Fruit fly (Drosophila melanogaster) whole organism, embryonic: ENCODE measurements at regions not wholly inside any gene's neighbourhood (a gene's known extent, or its start where the extent isn't known, plus 50 kb on each side); places are given as distances from the start of the nearest gene placed in this dataset.

Experiments
- CG11504 ChIP-seq: fragments of 200-800 bp; sonication (Bioruptor generic); optimal IDR thresholded peaks from 3 replicates; lab custom pipeline; 2019; ENCODE audit warnings: missing biosample characterization, mild to moderate bottlenecking, missing genetic modification characterization, moderate library complexity
- CG14965 ChIP-seq: fragments of 200-800 bp; sonication (Bioruptor generic); optimal IDR thresholded peaks from 2 replicates; lab custom pipeline; 2016; ENCODE audit warnings: missing biosample characterization, missing genetic modification characterization, borderline replicate concordance
- CG17385 ChIP-seq: fragments of 200-800 bp; sonication (Bioruptor generic); optimal IDR thresholded peaks from 3 replicates; lab custom pipeline; 2018; ENCODE audit warnings: missing biosample characterization, mild to moderate bottlenecking, missing genetic modification characterization
- CG17612 ChIP-seq: fragments of 200-800 bp; sonication (Bioruptor generic); IDR thresholded peaks from 2 replicates; pipeline ENCODE4 v1.3.6; 2022; ENCODE audit warnings: missing biosample characterization, missing genetic modification characterization
- CG2712 ChIP-seq: fragments of 200-800 bp; optimal IDR thresholded peaks from 3 replicates; lab custom pipeline; 2019; ENCODE audit warnings: missing biosample characterization, mild to moderate bottlenecking, missing genetic modification characterization, moderate library complexity
- CG34422 ChIP-seq: fragments of 200-800 bp; sonication (Bioruptor generic); IDR thresholded peaks from 3 replicates; pipeline ENCODE4 v1.3.6; 2022; ENCODE audit warnings: missing biosample characterization, missing genetic modification characterization
- CG4282 ChIP-seq: fragments of 200-800 bp; sonication (Bioruptor generic); optimal IDR thresholded peaks from 2 replicates; lab custom pipeline; 2016; ENCODE audit warnings: missing biosample characterization, missing genetic modification characterization
- CG4360 ChIP-seq: fragments of 200-800 bp; sonication (Bioruptor generic); IDR thresholded peaks from 2 replicates; pipeline ENCODE4 v1.3.6; 2022; ENCODE audit warnings: missing biosample characterization, missing genetic modification characterization
- CG4404 ChIP-seq: fragments of 200-800 bp; sonication (Bioruptor generic); IDR thresholded peaks from 2 replicates; pipeline ENCODE4 v1.3.6; 2022; ENCODE audit warnings: missing biosample characterization, missing genetic modification characterization
- CG6254 ChIP-seq: fragments of 200-800 bp; sonication (Bioruptor generic); optimal IDR thresholded peaks from 3 replicates; lab custom pipeline; 2017; ENCODE audit warnings: mild to moderate bottlenecking, missing biosample characterization, missing genetic modification reagents, missing genetic modification characterization
- CG7372 ChIP-seq: fragments of 200-800 bp; sonication (Bioruptor generic); IDR thresholded peaks from 2 replicates; pipeline ENCODE4 v1.3.6; 2022; ENCODE audit warnings: missing biosample characterization, missing genetic modification characterization
- CG7839 ChIP-seq: fragments of 200-800 bp; sonication (Bioruptor generic); optimal IDR thresholded peaks from 3 replicates; lab custom pipeline; 2018; ENCODE audit warnings: missing biosample characterization, mild to moderate bottlenecking, missing genetic modification characterization, moderate library complexity
- CG8359 ChIP-seq: fragments of 200-800 bp; sonication (Bioruptor generic); optimal IDR thresholded peaks from 2 replicates; lab custom pipeline; 2017; ENCODE audit warnings: missing biosample characterization, mild to moderate bottlenecking, missing genetic modification characterization, borderline replicate concordance
- CG9609 ChIP-seq: fragments of 200-800 bp; sonication (Bioruptor generic); optimal IDR thresholded peaks from 3 replicates; lab custom pipeline; 2016; ENCODE audit warnings: missing biosample characterization, missing genetic modification characterization
- D19A ChIP-seq: fragments of 200-800 bp; optimal IDR thresholded peaks from 3 replicates; lab custom pipeline; 2019; ENCODE audit warnings: missing biosample characterization, mild to moderate bottlenecking, missing genetic modification characterization, moderate library complexity
- Drgx ChIP-seq: fragments of 200-800 bp; sonication (Bioruptor generic); IDR thresholded peaks from 2 replicates; pipeline ENCODE4 v1.3.6; 2022; ENCODE audit warnings: missing biosample characterization, missing genetic modification characterization
- Ets65A ChIP-seq: fragments of 200-800 bp; sonication (Bioruptor generic); peaks from one replicate; lab custom pipeline; 2016; ENCODE audit warnings: missing biosample characterization, missing genetic modification characterization
- HLHmδ ChIP-seq: fragments of 200-800 bp; sonication (Bioruptor generic); optimal IDR thresholded peaks from 2 replicates; lab custom pipeline; 2018; ENCODE audit warnings: missing biosample characterization, mild to moderate bottlenecking, missing genetic modification characterization, moderate library complexity
- Hr3 ChIP-seq: fragments of 200-800 bp; sonication (Bioruptor generic); optimal IDR thresholded peaks from 3 replicates; lab custom pipeline; 2016; ENCODE audit warnings: missing biosample characterization, missing genetic modification characterization
- Pdp1 ChIP-seq, 2 experiments: fragments of 200-800 bp; sonication (Bioruptor generic); optimal IDR thresholded peaks; 3 replicates each; lab custom pipeline; 2016; ENCODE audit warnings: missing biosample characterization in 2 of 2, missing genetic modification characterization in 2 of 2, mild to moderate bottlenecking in 1 of 2, moderate library complexity in 1 of 2
- Sox102F ChIP-seq: fragments of 200-800 bp; sonication (Bioruptor generic); optimal IDR thresholded peaks from 2 replicates; lab custom pipeline; 2018; ENCODE audit warnings: missing biosample characterization, mild to moderate bottlenecking, missing genetic modification characterization, moderate library complexity
- ab ChIP-seq: fragments of 200-800 bp; sonication (Bioruptor generic); optimal IDR thresholded peaks from 2 replicates; lab custom pipeline; 2016; ENCODE audit warnings: missing biosample characterization, missing genetic modification characterization
- bsh ChIP-seq, 2 experiments: fragments of 200-800 bp; sonication (Bioruptor generic); optimal IDR thresholded peaks; 2 replicates each; lab custom pipeline; 2017 to 2018; ENCODE audit warnings: mild to moderate bottlenecking in 2 of 2, missing biosample characterization in 2 of 2, missing genetic modification characterization in 2 of 2, moderate library complexity in 1 of 2
- dmrt11E ChIP-seq: fragments of 200-800 bp; sonication (Bioruptor generic); optimal IDR thresholded peaks from 3 replicates; lab custom pipeline; 2018; ENCODE audit warnings: missing biosample characterization, mild to moderate bottlenecking, missing genetic modification characterization, moderate library complexity
- gem ChIP-seq: fragments of 200-800 bp; sonication (Bioruptor generic); optimal IDR thresholded peaks from 2 replicates; lab custom pipeline; 2019; ENCODE audit warnings: missing biosample characterization, mild to moderate bottlenecking, missing genetic modification characterization, moderate library complexity
- grau ChIP-seq: fragments of 200-800 bp; optimal IDR thresholded peaks from 3 replicates; lab custom pipeline; 2019; ENCODE audit warnings: missing biosample characterization, mild to moderate bottlenecking, missing genetic modification characterization, moderate library complexity
- gsb ChIP-seq: fragments of 200-800 bp; sonication (Bioruptor generic); IDR thresholded peaks from 2 replicates; pipeline ENCODE4 v1.3.6; 2022; ENCODE audit warnings: missing biosample characterization, missing genetic modification characterization
- jumu ChIP-seq: fragments of 200-800 bp; sonication (Bioruptor generic); optimal IDR thresholded peaks from 3 replicates; lab custom pipeline; 2016; ENCODE audit warnings: missing biosample characterization, missing genetic modification characterization
- lbe ChIP-seq: fragments of 200-800 bp; sonication (Bioruptor generic); optimal IDR thresholded peaks from 2 replicates; lab custom pipeline; 2016; ENCODE audit warnings: missing biosample characterization, mild to moderate bottlenecking, missing genetic modification characterization
- nom ChIP-seq: fragments of 200-800 bp; sonication (Bioruptor generic); optimal IDR thresholded peaks from 2 replicates; lab custom pipeline; 2017; ENCODE audit warnings: missing biosample characterization, missing genetic modification characterization, mild to moderate bottlenecking, moderate library complexity, missing genetic modification reagents
- p53 ChIP-seq: fragments of 200-800 bp; sonication (Bioruptor generic); optimal IDR thresholded peaks from 2 replicates; lab custom pipeline; 2016; ENCODE audit warnings: missing biosample characterization, missing genetic modification characterization
- pan ChIP-seq, 4 experiments: fragments of >200 bp in 3 of 4; fragments of 200-800 bp in 1 of 4; sonication (Bioruptor generic) in 1 of 4; optimal IDR thresholded peaks in 3 of 4; IDR thresholded peaks in 1 of 4; 2 replicates each; pipeline versions ENCODE4 v1.3.6 to Lab custom; 2017 to 2022; ENCODE audit warnings: missing biosample characterization in 2 of 4, missing genetic modification characterization in 2 of 4, mixed read lengths in 1 of 4
- sens ChIP-seq: fragments of 200-800 bp; sonication (Bioruptor generic); peaks from one replicate; lab custom pipeline; 2016; ENCODE audit warnings: missing biosample characterization, missing genetic modification characterization
- so ChIP-seq: fragments of 200-800 bp; sonication (Bioruptor generic); IDR thresholded peaks from 3 replicates; pipeline ENCODE4 v1.3.6; 2022; ENCODE audit warnings: missing biosample characterization, missing genetic modification characterization
- unpg ChIP-seq: fragments of 200-800 bp; sonication (Bioruptor generic); optimal IDR thresholded peaks from 3 replicates; lab custom pipeline; 2018; ENCODE audit warnings: missing biosample characterization, mild to moderate bottlenecking, missing genetic modification characterization, moderate library complexity
- wek ChIP-seq: fragments of 200-800 bp; sonication (Bioruptor generic); optimal IDR thresholded peaks from 3 replicates; lab custom pipeline; 2018; ENCODE audit warnings: missing biosample characterization, mild to moderate bottlenecking, missing genetic modification characterization, moderate library complexity

DNA sequence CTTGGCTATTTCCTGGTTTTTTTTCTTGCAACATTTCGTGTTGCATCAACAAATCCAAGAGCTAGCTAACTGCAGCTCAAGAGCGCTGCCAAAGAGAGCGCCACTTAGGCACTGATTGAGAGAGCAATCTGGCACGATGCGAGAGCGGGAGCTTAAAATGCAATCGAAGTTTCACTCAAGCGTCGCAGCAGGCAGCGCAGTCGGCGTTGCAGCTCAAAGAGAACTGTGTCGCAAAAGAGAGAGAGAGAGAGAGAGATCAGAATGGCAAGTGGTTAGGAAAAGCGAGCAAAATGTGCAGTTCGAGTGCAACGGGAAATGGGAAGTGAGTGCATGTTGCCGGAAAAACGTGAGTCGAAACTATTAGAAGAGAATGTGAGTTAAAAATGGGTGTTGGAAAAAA is 69.1 kb downstream of the CG12479 start (continued):
- TF ChIP-seq unpg (no peak), CG17612 (GFP tag; lab: Robert Waterston, UW) (no peak), gsb (GFP tag; lab: Robert Waterston, UW) (no peak), CG9609 (no peak), nom (GFP tag; lab: Kevin White, UChicago) (peak; percentile 38), CG11504 (tag; lab: Kevin White, UChicago) (peak; percentile 72)

DNA sequence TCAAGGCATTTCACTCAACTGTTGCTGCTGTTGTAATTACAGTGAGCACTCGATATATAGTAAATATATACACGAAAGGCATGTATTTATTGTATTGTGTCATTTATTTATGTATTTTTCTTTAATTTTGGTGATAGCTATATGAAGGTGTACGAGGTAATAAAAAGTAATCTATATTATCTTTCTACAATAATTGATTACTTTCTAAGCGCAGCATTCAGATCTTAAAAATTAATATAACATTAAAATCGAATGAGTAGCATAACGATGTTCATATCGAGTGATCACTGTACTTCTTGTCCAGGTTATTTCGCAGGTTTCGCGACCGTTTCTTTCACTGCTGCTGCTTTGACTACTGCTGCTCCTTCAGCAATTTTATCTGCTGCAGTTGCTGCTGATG is 74.1 kb downstream of the Ste12DOR start:
- TF ChIP-seq CG6254 (GFP tag; lab: Kevin White, UChicago) (no peak), nom (GFP tag; lab: Kevin White, UChicago) (peak; percentile 51), CG17385 (GFP tag; lab: Kevin White, UChicago) (no peak), HLHmδ (GFP tag; lab: Kevin White, UChicago) (no peak), CG7839 (tag; lab: Kevin White, UChicago) (peak; percentile 21), Sox102F (GFP tag; lab: Kevin White, UChicago) (peak; percentile 2), Drgx (GFP tag; lab: Robert Waterston, UW) (peak; percentile 54), gem (tag; lab: Kevin White, UChicago) (peak; percentile 36), grau (peak; percentile 62), dmrt11E (peak; percentile 22), CG2712 (tag; lab: Kevin White, UChicago) (peak; percentile 11), ab (GFP tag; lab: Kevin White, UChicago) (no peak), so (GFP tag; lab: Robert Waterston, UW) (no peak), sens (GFP tag; lab: Kevin White, UChicago) (peak; percentile 53), CG4404 (GFP tag; lab: Robert Waterston, UW) (no peak), p53 (GFP tag; lab: Kevin White, UChicago) (no peak), Ets65A (GFP tag; lab: Kevin White, UChicago) (peak; percentile 2), CG14965 (GFP tag; lab: Kevin White, UChicago) (no peak), bsh (GFP tag; optimal IDR thresholded peaks at IDR 0.05; lab: Kevin White, UChicago) (peak in 1 of 2 experiments; percentile 34)

DNA sequence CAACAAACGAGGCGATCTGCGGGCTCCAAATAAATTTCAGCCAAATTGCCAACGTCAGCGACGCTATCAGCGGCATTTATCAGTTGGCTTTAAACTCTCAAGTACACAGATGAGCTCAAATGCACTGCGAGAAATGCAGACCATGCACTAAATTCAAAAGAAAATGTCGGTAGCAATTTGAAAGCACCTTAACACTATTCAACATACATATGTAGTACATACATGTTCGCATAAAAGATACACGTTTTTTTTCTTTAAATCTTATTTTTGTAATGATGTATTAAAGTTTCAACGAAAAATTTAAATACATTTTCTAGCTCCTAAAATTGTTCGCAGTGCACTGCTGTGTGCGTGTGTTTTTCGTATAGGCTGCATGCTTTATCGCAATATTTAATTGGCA is 73.5 kb downstream of the Ste12DOR start:
- TF ChIP-seq bsh (GFP tag; optimal IDR thresholded peaks at IDR 0.05; lab: Kevin White, UChicago) (peak in 1 of 2 experiments; percentile 16), lbe (peak; percentile 9), Drgx (GFP tag; lab: Robert Waterston, UW) (peak; percentile 35; the same call in 1 of the 2 replicates), CG4282 (GFP tag; lab: Kevin White, UChicago) (no peak)

DNA sequence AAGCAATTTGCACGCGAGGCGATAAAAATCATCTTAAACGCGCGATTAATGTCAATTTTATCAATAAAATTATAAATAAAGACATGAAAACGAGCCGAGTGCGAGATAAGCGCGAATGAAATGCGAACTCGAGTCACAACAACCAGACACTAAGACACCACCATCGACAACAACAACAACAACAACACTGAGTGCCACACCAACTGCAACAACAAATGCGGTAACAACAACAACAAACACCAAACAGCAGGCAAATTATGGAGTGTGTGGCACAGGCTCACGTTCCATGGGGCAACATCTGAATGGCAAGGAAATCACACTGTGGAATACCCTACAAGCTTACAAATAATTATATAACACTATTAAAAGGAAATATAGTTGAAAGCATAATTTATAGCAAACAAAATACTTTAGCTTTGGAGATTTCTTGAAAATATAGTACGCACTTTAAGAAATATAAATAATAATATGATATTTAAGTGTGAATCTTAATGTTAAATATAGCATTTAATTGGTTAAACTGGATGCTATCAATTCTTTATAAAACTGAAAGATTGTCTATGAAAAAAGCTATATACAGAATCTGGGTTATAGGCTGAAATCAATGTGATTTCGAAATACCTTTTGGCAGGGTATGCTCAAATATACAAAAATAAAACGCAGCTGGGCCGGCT is 65.7 kb downstream of the Ste12DOR start:
- peak; percentile 93 for TF ChIP-seq CG4360
- TF ChIP-seq Hr3 (GFP tag; lab: Kevin White, UChicago), result no peak
- peak in 1 of 2 experiments; percentile 43 for TF ChIP-seq Pdp1 (GFP tag; optimal IDR thresholded peaks at IDR 0.05; lab: Kevin White, UChicago)
- no peak for TF ChIP-seq CG34422 (GFP tag; lab: Robert Waterston, UW)
- no peak for TF ChIP-seq CG8359 (GFP tag; lab: Kevin White, UChicago)
- no peak for TF ChIP-seq wek (GFP tag; lab: Kevin White, UChicago)
- no peak for TF ChIP-seq pan (optimal IDR thresholded peaks at IDR 0.05; lab: Kevin White, UChicago)
- no peak for TF ChIP-seq pan (GFP tag; optimal IDR thresholded peaks at IDR 0.05 in 1 of 2, IDR thresholded peaks at IDR 0.05 in 1 of 2)
- TF ChIP-seq jumu (GFP tag; lab: Kevin White, UChicago), result no peak
- TF ChIP-seq CG7372 (GFP tag; lab: Robert Waterston, UW), result no peak
- TF ChIP-seq D19A, result peak; percentile 77
